Fruit fly (Drosophila melanogaster) whole organism, prepupa: Measurements from ENCODE around the gene Or33b.
A peak's percentile ranks its signal among the peaks of the same experiment; 100 is the strongest.

ENCODE experiments used
- Blimp-1 ChIP-seq: fragments of 200-800 bp; sonication (Bioruptor generic); optimal IDR thresholded peaks from 3 replicates; lab custom pipeline; 2017; ENCODE audit warnings: missing biosample characterization, missing genetic modification characterization, mild to moderate bottlenecking, moderate library complexity, missing genetic modification reagents
- CG10631 ChIP-seq: fragments of 200-800 bp; sonication (Bioruptor generic); optimal IDR thresholded peaks from 2 replicates; lab custom pipeline; 2016; ENCODE audit warnings: missing biosample characterization, missing genetic modification characterization
- CG10669 ChIP-seq: fragments of 200-800 bp; sonication (Bioruptor generic); optimal IDR thresholded peaks from 3 replicates; lab custom pipeline; 2018; ENCODE audit warnings: missing biosample characterization, mild to moderate bottlenecking, missing genetic modification characterization, moderate library complexity
- CG11294 ChIP-seq: fragments of 200-800 bp; sonication (Bioruptor generic); IDR thresholded peaks from 2 replicates; pipeline ENCODE4 v1.3.6; 2022; ENCODE audit warnings: missing biosample characterization, missing genetic modification characterization
- CG11762 ChIP-seq: fragments of 200-800 bp; sonication (Bioruptor generic); optimal IDR thresholded peaks from 3 replicates; lab custom pipeline; 2016; ENCODE audit warnings: missing biosample characterization, missing genetic modification characterization; ENCODE audit not compliant: insufficient read depth
- CG11902 ChIP-seq: fragments of 200-800 bp; sonication (Bioruptor generic); optimal IDR thresholded peaks from 3 replicates; lab custom pipeline; 2016; ENCODE audit warnings: missing biosample characterization, missing genetic modification characterization
- CG15336 ChIP-seq: fragments of 200-800 bp; sonication (Bioruptor generic); IDR thresholded peaks from 2 replicates; pipeline ENCODE4 v1.3.6; 2022; ENCODE audit warnings: missing biosample characterization, missing genetic modification characterization
- CG16779 ChIP-seq: fragments of 200-800 bp; sonication (Bioruptor generic); optimal IDR thresholded peaks from 3 replicates; lab custom pipeline; 2017; ENCODE audit warnings: missing biosample characterization, mild to moderate bottlenecking, missing genetic modification characterization
- CG3032 ChIP-seq: fragments of 200-800 bp; optimal IDR thresholded peaks from 2 replicates; lab custom pipeline; 2019; ENCODE audit warnings: missing biosample characterization, mild to moderate bottlenecking, missing genetic modification characterization, moderate library complexity
- CG31627 ChIP-seq: fragments of 200-800 bp; sonication (Bioruptor generic); optimal IDR thresholded peaks from 3 replicates; lab custom pipeline; 2016; ENCODE audit warnings: missing biosample characterization, missing genetic modification characterization
- CG32006 ChIP-seq: fragments of 200-800 bp; sonication (Bioruptor generic); optimal IDR thresholded peaks from 3 replicates; lab custom pipeline; 2017; ENCODE audit warnings: missing biosample characterization, mild to moderate bottlenecking, missing genetic modification characterization
- CG4318 ChIP-seq: fragments of 200-800 bp; sonication (Bioruptor generic); optimal IDR thresholded peaks from 3 replicates; lab custom pipeline; 2017; ENCODE audit warnings: missing biosample characterization, mild to moderate bottlenecking, missing genetic modification characterization
- CG6163 ChIP-seq: fragments of 200-800 bp; sonication (Bioruptor generic); IDR thresholded peaks from 3 replicates; pipeline ENCODE4 v1.3.6; 2022; ENCODE audit warnings: missing biosample characterization, missing genetic modification characterization
- CG6276 ChIP-seq: fragments of 200-800 bp; sonication (Bioruptor generic); optimal IDR thresholded peaks from 2 replicates; lab custom pipeline; 2017; ENCODE audit warnings: missing biosample characterization, mild to moderate bottlenecking, missing genetic modification characterization
- CG6792 ChIP-seq: fragments of 200-800 bp; sonication (Bioruptor generic); optimal IDR thresholded peaks from 3 replicates; lab custom pipeline; 2016; ENCODE audit warnings: missing biosample characterization, missing genetic modification characterization
- CG8632 ChIP-seq: fragments of 200-800 bp; sonication (Bioruptor generic); optimal IDR thresholded peaks from 3 replicates; lab custom pipeline; 2016; ENCODE audit warnings: missing biosample characterization, missing genetic modification characterization
- Eip75B ChIP-seq: fragments of 200-800 bp; sonication (Bioruptor generic); optimal IDR thresholded peaks from 3 replicates; lab custom pipeline; 2016; ENCODE audit warnings: missing biosample characterization, missing genetic modification characterization
- Eip78C ChIP-seq: fragments of 200-800 bp; sonication (Bioruptor generic); peaks from one replicate; lab custom pipeline; 2016; ENCODE audit warnings: missing biosample characterization, missing genetic modification characterization
- Eip93F ChIP-seq: fragments of 200-800 bp; sonication (Bioruptor generic); optimal IDR thresholded peaks from 2 replicates; lab custom pipeline; 2016; ENCODE audit warnings: missing biosample characterization, mild to moderate bottlenecking, missing genetic modification characterization
- Ets21C ChIP-seq: fragments of 200-800 bp; sonication (Bioruptor generic); optimal IDR thresholded peaks from 3 replicates; lab custom pipeline; 2016; ENCODE audit warnings: missing biosample characterization, missing genetic modification characterization
- Ets96B ChIP-seq: fragments of 200-800 bp; optimal IDR thresholded peaks from 2 replicates; lab custom pipeline; 2019; ENCODE audit warnings: missing biosample characterization, mild to moderate bottlenecking, missing genetic modification characterization, moderate library complexity
- Gug ChIP-seq: fragments of 200-800 bp; sonication (Bioruptor generic); IDR thresholded peaks from 2 replicates; pipeline ENCODE4 v1.3.6; 2022; ENCODE audit warnings: missing biosample characterization, missing genetic modification characterization
- Hr38 ChIP-seq: sonication (Bioruptor generic); optimal IDR thresholded peaks from 2 replicates; lab custom pipeline; 2016; ENCODE audit warnings: missing biosample characterization, missing genetic modification characterization
- Hr4 ChIP-seq: fragments of 200-800 bp; sonication (Bioruptor generic); optimal IDR thresholded peaks from 3 replicates; lab custom pipeline; 2016; ENCODE audit warnings: missing biosample characterization, missing genetic modification characterization
- Met ChIP-seq: fragments of 200-800 bp; sonication (Bioruptor generic); optimal IDR thresholded peaks from 3 replicates; lab custom pipeline; 2016; ENCODE audit warnings: missing biosample characterization, missing genetic modification characterization
- OdsH ChIP-seq: fragments of 200-800 bp; sonication (Bioruptor generic); optimal IDR thresholded peaks from 3 replicates; lab custom pipeline; 2016; ENCODE audit warnings: missing biosample characterization, missing genetic modification characterization
- Sox102F ChIP-seq: fragments of 200-800 bp; sonication (Bioruptor generic); optimal IDR thresholded peaks from 2 replicates; lab custom pipeline; 2016; ENCODE audit warnings: missing biosample characterization, mild to moderate bottlenecking, missing genetic modification characterization
- Sox15 ChIP-seq: fragments of 200-800 bp; sonication (Bioruptor generic); optimal IDR thresholded peaks from 3 replicates; lab custom pipeline; 2016; ENCODE audit warnings: missing biosample characterization, missing genetic modification characterization
- dsx ChIP-seq: fragments of 200-800 bp; optimal IDR thresholded peaks from 3 replicates; lab custom pipeline; 2019; ENCODE audit warnings: missing biosample characterization, mild to moderate bottlenecking, missing genetic modification characterization, moderate library complexity; ENCODE audit not compliant: poor library complexity, severe bottlenecking
- eg ChIP-seq: fragments of 200-800 bp; sonication (Bioruptor generic); IDR thresholded peaks from 3 replicates; pipeline ENCODE4 v1.3.6; 2022; ENCODE audit warnings: missing biosample characterization, missing genetic modification characterization
- fkh ChIP-seq: fragments of 200-800 bp; sonication (Bioruptor generic); optimal IDR thresholded peaks from 3 replicates; lab custom pipeline; 2017; ENCODE audit warnings: missing biosample characterization, mild to moderate bottlenecking, missing genetic modification characterization, moderate library complexity
- lz ChIP-seq: fragments of 200-800 bp; sonication (Bioruptor generic); optimal IDR thresholded peaks from 3 replicates; lab custom pipeline; 2016; ENCODE audit warnings: missing biosample characterization, missing genetic modification characterization
- net ChIP-seq: fragments of 200-800 bp; sonication (Bioruptor generic); optimal IDR thresholded peaks from 3 replicates; lab custom pipeline; 2016; ENCODE audit warnings: missing biosample characterization, missing genetic modification characterization
- pdm3 ChIP-seq: fragments of 200-800 bp; sonication (Bioruptor generic); optimal IDR thresholded peaks from 3 replicates; lab custom pipeline; 2016; ENCODE audit warnings: missing biosample characterization, missing genetic modification characterization
- salr ChIP-seq, 2 experiments: fragments of 200-800 bp; sonication (Bioruptor generic); optimal IDR thresholded peaks; 3 replicates each; lab custom pipeline; 2016 to 2018; ENCODE audit warnings: missing biosample characterization in 2 of 2, missing genetic modification characterization in 2 of 2, mild to moderate bottlenecking in 1 of 2
- spab ChIP-seq: fragments of 200-800 bp; sonication (Bioruptor generic); optimal IDR thresholded peaks from 2 replicates; lab custom pipeline; 2017; ENCODE audit warnings: missing biosample characterization, mild to moderate bottlenecking, missing genetic modification characterization, missing genetic modification reagents
- svp ChIP-seq: fragments of 200-800 bp; sonication (Bioruptor generic); peaks from one replicate; lab custom pipeline; 2016; ENCODE audit warnings: missing biosample characterization, missing genetic modification characterization
- topi ChIP-seq: fragments of 200-800 bp; sonication (Bioruptor generic); optimal IDR thresholded peaks from 3 replicates; lab custom pipeline; 2016; ENCODE audit warnings: missing biosample characterization, missing genetic modification characterization

Or33b gene

dm6 chr2L:11949917-11950316, 13.9 kb downstream of the Or33b start (continued):
- TF ChIP-seq svp (GFP tag; lab: Kevin White, UChicago) (no peak), CG32006 (peak; percentile 94), net (GFP tag; lab: Kevin White, UChicago) (peak; percentile 81), OdsH (peak; percentile 86), spab (peak; percentile 5), Eip93F (GFP tag; lab: Kevin White, UChicago) (no peak), Ets21C (no peak), Ets96B (peak; percentile 31), Blimp-1 (GFP tag; lab: Kevin White, UChicago) (no peak), CG6163 (GFP tag; lab: Robert Waterston, UW) (peak; percentile 95), CG6276 (peak; percentile 80), CG4318 (GFP tag; lab: Kevin White, UChicago) (peak; percentile 90), Sox15 (GFP tag; lab: Kevin White, UChicago) (peak; percentile 3), CG11902 (GFP tag; lab: Kevin White, UChicago) (no peak), Hr4 (GFP tag; lab: Kevin White, UChicago) (peak; percentile 94), dsx (GFP tag; lab: Kevin White, UChicago) (peak; percentile 7), CG31627 (GFP tag; lab: Kevin White, UChicago) (peak; percentile 56), Eip78C (peak; percentile 79), CG3032 (tag; lab: Kevin White, UChicago) (peak; percentile 49), fkh (GFP tag; lab: Kevin White, UChicago) (no peak), lz (GFP tag; lab: Kevin White, UChicago) (peak; percentile 35)

- no peak for TF ChIP-seq Met (GFP tag; lab: Kevin White, UChicago)
- no peak for TF ChIP-seq eg (GFP tag; lab: Robert Waterston, UW)
- no peak for TF ChIP-seq pdm3
Measured at dm6 chr2L:11955839-11956238, 19.9 kb downstream of the Or33b start.

- TF ChIP-seq CG3032 (tag; lab: Kevin White, UChicago) (peak; percentile 6), Gug (GFP tag; lab: Robert Waterston, UW) (no peak), pdm3 (no peak), CG10631 (GFP tag; lab: Kevin White, UChicago) (peak; percentile 13), Ets96B (peak; percentile 11), Eip78C (peak; percentile 69), CG32006 (peak; percentile 51), CG11762 (GFP tag; lab: Kevin White, UChicago) (no peak), CG8632 (GFP tag; lab: Kevin White, UChicago) (no peak), Hr4 (GFP tag; lab: Kevin White, UChicago) (peak; percentile 5)
Measured at dm6 chr2L:11958729-11959128, 22.7 kb downstream of the Or33b start.

- TF ChIP-seq fkh (GFP tag; lab: Kevin White, UChicago) (peak; percentile 68), Hr38 (GFP tag; lab: Kevin White, UChicago) (no peak)
Measured at dm6 chr2L:11960909-11961308, 24.9 kb downstream of the Or33b start.

- TF ChIP-seq Sox15 (GFP tag; lab: Kevin White, UChicago) (no peak), topi (GFP tag; lab: Kevin White, UChicago) (no peak), svp (GFP tag; lab: Kevin White, UChicago) (no peak), spab (no peak), OdsH (no peak), CG6276 (peak; percentile 21), Sox102F (GFP tag; lab: Kevin White, UChicago) (no peak), salr (GFP tag; optimal IDR thresholded peaks at IDR 0.05; lab: Kevin White, UChicago) (no peak), CG16779 (tag; lab: Kevin White, UChicago) (no peak), CG31627 (GFP tag; lab: Kevin White, UChicago) (no peak), CG11294 (GFP tag; lab: Robert Waterston, UW) (no peak), CG6163 (GFP tag; lab: Robert Waterston, UW) (0 out of 3 replicates have a peak, but pooled peaks have one; percentile 40), CG8632 (GFP tag; lab: Kevin White, UChicago) (peak; percentile 13), Eip78C (peak; percentile 46), net (GFP tag; lab: Kevin White, UChicago) (no peak), CG11902 (GFP tag; lab: Kevin White, UChicago) (no peak), CG15336 (no peak), Eip75B (GFP tag; lab: Kevin White, UChicago) (no peak), CG6792 (GFP tag; lab: Kevin White, UChicago) (no peak), CG10669 (no peak), eg (GFP tag; lab: Robert Waterston, UW) (0 out of 3 replicates have a peak, but pooled peaks have one; percentile 12), CG32006 (no peak), fkh (GFP tag; lab: Kevin White, UChicago) (no peak), CG4318 (GFP tag; lab: Kevin White, UChicago) (no peak), lz (GFP tag; lab: Kevin White, UChicago) (no peak), dsx (GFP tag; lab: Kevin White, UChicago) (no peak), Ets21C (no peak)
Measured at dm6 chr2L:11963422-11964322, 27.7 kb downstream of the Or33b start.
